Worm (Caenorhabditis elegans) whole organism, young adult: ENCODE results near the gene gro-1.

Experiments
- B0261.1 ChIP-seq: sonication (generic microtip); optimal IDR thresholded peaks from 2 replicates; lab custom pipeline; 2016; ENCODE audit warnings: mild to moderate bottlenecking, missing genetic modification characterization, moderate library complexity, missing compliant biosample characterization
- F22D6.2 ChIP-seq: sonication (generic microtip); optimal IDR thresholded peaks from 2 replicates; lab custom pipeline; 2016; ENCODE audit warnings: mild to moderate bottlenecking, missing genetic modification characterization, missing compliant biosample characterization
- F33H1.4 ChIP-seq: fragments of 200-800 bp; sonication (Bioruptor generic); IDR thresholded peaks from 2 replicates; pipeline ENCODE4 v1.3.6; 2022; ENCODE audit warnings: missing genetic modification reagents, missing genetic modification characterization, missing compliant biosample characterization
- F39B2.1 ChIP-seq: fragments of 200-800 bp; sonication (Bioruptor generic); IDR thresholded peaks from 2 replicates; pipeline ENCODE4 v1.3.6; 2022; ENCODE audit warnings: missing genetic modification reagents, missing genetic modification characterization, missing compliant biosample characterization
- F52B5.7 ChIP-seq: sonication (generic microtip); optimal IDR thresholded peaks from 2 replicates; lab custom pipeline; 2016; ENCODE audit warnings: mild to moderate bottlenecking, missing genetic modification characterization, missing compliant biosample characterization
- F55B11.4 ChIP-seq: sonication (generic microtip); optimal IDR thresholded peaks from 2 replicates; lab custom pipeline; 2016; ENCODE audit warnings: missing compliant biosample characterization, missing genetic modification characterization, borderline replicate concordance; ENCODE audit not compliant: insufficient read depth
- F57A8.1 ChIP-seq: fragments of 200-800 bp; sonication (Bioruptor generic); optimal IDR thresholded peaks from 2 replicates; lab custom pipeline; 2018; ENCODE audit warnings: mild to moderate bottlenecking, missing genetic modification characterization, moderate library complexity, missing compliant biosample characterization
- K11D2.4 ChIP-seq: fragments of 200-800 bp; sonication (Bioruptor generic); IDR thresholded peaks from 2 replicates; pipeline ENCODE4 v1.3.6; 2022; ENCODE audit warnings: missing genetic modification reagents, missing genetic modification characterization, missing compliant biosample characterization
- K12H6.12 ChIP-seq: fragments of 200-800 bp; sonication (Bioruptor generic); optimal IDR thresholded peaks from 2 replicates; lab custom pipeline; 2018; ENCODE audit warnings: mild to moderate bottlenecking, missing genetic modification characterization, missing compliant biosample characterization
- T26A5.8 ChIP-seq: sonication (generic microtip); optimal IDR thresholded peaks from 2 replicates; lab custom pipeline; 2016; ENCODE audit warnings: missing genetic modification characterization, missing compliant biosample characterization
- Y53G8AR.9 ChIP-seq: fragments of 200-800 bp; sonication (Bioruptor generic); conservative IDR thresholded peaks from 2 replicates; pipeline ENCODE4 v1.3.6; 2022; ENCODE audit warnings: missing genetic modification reagents, missing genetic modification characterization, missing compliant biosample characterization
- Y67H2A.10 ChIP-seq: fragments of 200-800 bp; sonication (Bioruptor generic); conservative IDR thresholded peaks from 2 replicates; pipeline ENCODE4 v1.3.6; 2022; ENCODE audit warnings: missing genetic modification reagents, missing genetic modification characterization, missing compliant biosample characterization
- ama-1 ChIP-seq, 3 experiments: fragments of 150-350 bp in 1 of 3; sonication (generic microtip) in 2 of 3; optimal IDR thresholded peaks; 2 replicates each; lab custom pipeline; 2014 to 2018; ENCODE audit warnings: missing biosample characterization in 2 of 3, missing genetic modification characterization in 2 of 3, missing genetic modification reagents in 2 of 3
- attf-3 ChIP-seq: fragments of 200-800 bp; sonication (Bioruptor generic); conservative IDR thresholded peaks from 2 replicates; pipeline ENCODE4 v1.3.6; 2022; ENCODE audit warnings: missing genetic modification reagents, missing genetic modification characterization, missing compliant biosample characterization
- bed-2 ChIP-seq: fragments of 200-800 bp; sonication (Bioruptor generic); IDR thresholded peaks from 2 replicates; pipeline ENCODE4 v1.3.6; 2022; ENCODE audit warnings: missing genetic modification reagents, missing genetic modification characterization, missing compliant biosample characterization
- ccch-3 ChIP-seq: fragments of 200-800 bp; sonication (Bioruptor generic); optimal IDR thresholded peaks from 2 replicates; lab custom pipeline; 2018; ENCODE audit warnings: mild to moderate bottlenecking, missing genetic modification characterization, missing compliant biosample characterization
- cebp-1 ChIP-seq, 2 experiments: fragments of 200-800 bp in 1 of 2; sonication (Bioruptor generic) in 1 of 2; sonication (generic microtip) in 1 of 2; IDR thresholded peaks in 1 of 2; optimal IDR thresholded peaks in 1 of 2; 2 replicates each; pipeline versions ENCODE4 v1.3.6 to Lab custom; 2017 to 2022; ENCODE audit warnings: missing compliant biosample characterization in 2 of 2, missing genetic modification characterization in 2 of 2, mild to moderate bottlenecking in 1 of 2, missing genetic modification reagents in 1 of 2, moderate library complexity in 1 of 2
- ceh-40 ChIP-seq: fragments of 200-800 bp; sonication (Bioruptor generic); IDR thresholded peaks from 2 replicates; pipeline ENCODE4 v1.3.6; 2022; ENCODE audit warnings: missing genetic modification characterization, missing compliant biosample characterization
- dpff-1 ChIP-seq: sonication (generic microtip); optimal IDR thresholded peaks from 2 replicates; lab custom pipeline; 2017; ENCODE audit warnings: mild to moderate bottlenecking, missing genetic modification characterization, missing compliant biosample characterization
- egl-18 ChIP-seq: fragments of 200-800 bp; sonication (Bioruptor generic); IDR thresholded peaks from 2 replicates; pipeline ENCODE4 v1.3.6; 2022; ENCODE audit warnings: missing genetic modification reagents, missing genetic modification characterization, missing compliant biosample characterization
- ets-4 ChIP-seq: fragments of 200-800 bp; sonication (Bioruptor generic); optimal IDR thresholded peaks from 2 replicates; lab custom pipeline; 2018; ENCODE audit warnings: mild to moderate bottlenecking, missing genetic modification characterization, missing compliant biosample characterization
- fkh-3 ChIP-seq: sonication (generic microtip); optimal IDR thresholded peaks from 2 replicates; lab custom pipeline; 2016; ENCODE audit warnings: mild to moderate bottlenecking, missing genetic modification characterization, missing compliant biosample characterization
- hlh-12 ChIP-seq: sonication (generic microtip); optimal IDR thresholded peaks from 2 replicates; lab custom pipeline; 2016; ENCODE audit warnings: missing genetic modification characterization, missing compliant biosample characterization
- hlh-26 ChIP-seq: fragments of 200-800 bp; sonication (Bioruptor generic); conservative IDR thresholded peaks from 2 replicates; pipeline ENCODE4 v1.3.6; 2022; ENCODE audit warnings: missing genetic modification reagents, missing genetic modification characterization, missing compliant biosample characterization
- let-526 ChIP-seq: fragments of 200-800 bp; sonication (Bioruptor generic); IDR thresholded peaks from 2 replicates; pipeline ENCODE4 v1.3.6; 2022; ENCODE audit warnings: missing genetic modification reagents, missing genetic modification characterization, missing compliant biosample characterization
- let-607 ChIP-seq, 2 experiments: fragments of 200-800 bp in 1 of 2; sonication (Bioruptor generic) in 1 of 2; sonication (generic microtip) in 1 of 2; optimal IDR thresholded peaks; 2 replicates each; lab custom pipeline; 2016 to 2018; ENCODE audit warnings: mild to moderate bottlenecking in 2 of 2, missing compliant biosample characterization in 2 of 2, missing genetic modification characterization in 2 of 2, moderate library complexity in 2 of 2, missing genotype in 1 of 2
- lin-40 ChIP-seq: sonication (generic microtip); optimal IDR thresholded peaks from 2 replicates; lab custom pipeline; 2016; ENCODE audit warnings: missing genetic modification characterization, mild to moderate bottlenecking, missing compliant biosample characterization, missing genotype, missing genetic modification reagents
- lsl-1 ChIP-seq: fragments of 200-800 bp; sonication (Bioruptor generic); optimal IDR thresholded peaks from 2 replicates; lab custom pipeline; 2018; ENCODE audit warnings: mild to moderate bottlenecking, missing genetic modification characterization, moderate library complexity, missing compliant biosample characterization
- lsy-27 ChIP-seq: sonication (generic microtip); optimal IDR thresholded peaks from 2 replicates; lab custom pipeline; 2017; ENCODE audit warnings: missing genetic modification characterization, mild to moderate bottlenecking, missing compliant biosample characterization, antibody characterized with exemption, missing genotype, borderline replicate concordance; ENCODE audit not compliant: insufficient read depth
- madf-10 ChIP-seq: sonication (generic microtip); optimal IDR thresholded peaks from 2 replicates; lab custom pipeline; 2016; ENCODE audit warnings: mild to moderate bottlenecking, missing genetic modification characterization, missing compliant biosample characterization
- madf-8 ChIP-seq: fragments of 200-800 bp; sonication (Bioruptor generic); conservative IDR thresholded peaks from 2 replicates; pipeline ENCODE4 v1.3.6; 2022; ENCODE audit warnings: missing genetic modification reagents, missing genetic modification characterization, missing compliant biosample characterization
- mcd-1 ChIP-seq: fragments of 200-800 bp; sonication (Bioruptor generic); IDR thresholded peaks from 2 replicates; pipeline ENCODE4 v1.3.6; 2022; ENCODE audit warnings: missing genetic modification reagents, missing genetic modification characterization, missing compliant biosample characterization
- nfya-2 ChIP-seq: fragments of 200-800 bp; sonication (Bioruptor generic); IDR thresholded peaks from 2 replicates; pipeline ENCODE4 v1.3.6; 2022; ENCODE audit warnings: missing genetic modification reagents, missing genetic modification characterization, missing compliant biosample characterization
- nhr-120 ChIP-seq: fragments of 200-800 bp; sonication (Bioruptor generic); IDR thresholded peaks from 2 replicates; pipeline ENCODE4 v1.3.6; 2022; ENCODE audit warnings: missing genetic modification characterization, missing compliant biosample characterization
- nhr-80 ChIP-seq: sonication (generic microtip); optimal IDR thresholded peaks from 2 replicates; lab custom pipeline; 2016; ENCODE audit warnings: missing genetic modification characterization, missing compliant biosample characterization
- nhr-90 ChIP-seq: sonication (generic microtip); optimal IDR thresholded peaks from 2 replicates; lab custom pipeline; 2016; ENCODE audit warnings: missing genotype, mild to moderate bottlenecking, missing genetic modification characterization, missing compliant biosample characterization
- pbrm-1 ChIP-seq: fragments of 200-800 bp; sonication (Bioruptor generic); IDR thresholded peaks from 2 replicates; pipeline ENCODE4 v1.3.6; 2022; ENCODE audit warnings: missing genetic modification reagents, missing genetic modification characterization, missing compliant biosample characterization
- rpc-1 ChIP-seq, 2 experiments: fragments of 150-350 bp in 1 of 2; sonication (generic microtip) in 1 of 2; optimal IDR thresholded peaks; 2 replicates each; lab custom pipeline; 2014 to 2018; ENCODE audit warnings: missing biosample characterization in 1 of 2, missing genetic modification characterization in 1 of 2, missing genetic modification reagents in 1 of 2, missing genotype in 1 of 2
- sdz-38 ChIP-seq: sonication (generic microtip); optimal IDR thresholded peaks from 2 replicates; lab custom pipeline; 2016; ENCODE audit warnings: missing genotype, missing genetic modification characterization, missing compliant biosample characterization
- snpc-1.3 ChIP-seq: sonication (generic microtip); optimal IDR thresholded peaks from 2 replicates; lab custom pipeline; 2017; ENCODE audit warnings: missing genetic modification characterization, mild to moderate bottlenecking, missing compliant biosample characterization, antibody characterized with exemption, moderate library complexity, missing genotype, missing genetic modification reagents; ENCODE audit not compliant: insufficient read depth
- snpc-4 ChIP-seq, 5 experiments: fragments of 150-350 bp in 1 of 5; sonication (generic microtip) in 4 of 5; optimal IDR thresholded peaks; 2 replicates each; lab custom pipeline; 2014 to 2018; ENCODE audit warnings: missing genetic modification characterization in 5 of 5, missing biosample characterization in 3 of 5, antibody characterized with exemption in 2 of 5, mild to moderate bottlenecking in 2 of 5, missing compliant biosample characterization in 2 of 5, missing genotype in 2 of 5, moderate library complexity in 2 of 5, missing genetic modification reagents in 1 of 5
- unc-130 ChIP-seq: sonication (generic microtip); optimal IDR thresholded peaks from 2 replicates; lab custom pipeline; 2016; ENCODE audit warnings: missing genetic modification reagents, missing genetic modification characterization, missing compliant biosample characterization
- zim-3 ChIP-seq: sonication (generic microtip); optimal IDR thresholded peaks from 2 replicates; lab custom pipeline; 2017; ENCODE audit warnings: mild to moderate bottlenecking, missing genetic modification characterization, moderate library complexity, missing compliant biosample characterization
- ztf-3 ChIP-seq: fragments of 200-800 bp; sonication (Bioruptor generic); optimal IDR thresholded peaks from 2 replicates; lab custom pipeline; 2018; ENCODE audit warnings: mild to moderate bottlenecking, missing genetic modification characterization, missing compliant biosample characterization
- ztf-6 ChIP-seq: fragments of 200-800 bp; sonication (Bioruptor generic); IDR thresholded peaks from 2 replicates; pipeline ENCODE4 v1.3.6; 2022; ENCODE audit warnings: missing genetic modification reagents, missing genetic modification characterization, missing compliant biosample characterization

Gene gro-1

DNA sequence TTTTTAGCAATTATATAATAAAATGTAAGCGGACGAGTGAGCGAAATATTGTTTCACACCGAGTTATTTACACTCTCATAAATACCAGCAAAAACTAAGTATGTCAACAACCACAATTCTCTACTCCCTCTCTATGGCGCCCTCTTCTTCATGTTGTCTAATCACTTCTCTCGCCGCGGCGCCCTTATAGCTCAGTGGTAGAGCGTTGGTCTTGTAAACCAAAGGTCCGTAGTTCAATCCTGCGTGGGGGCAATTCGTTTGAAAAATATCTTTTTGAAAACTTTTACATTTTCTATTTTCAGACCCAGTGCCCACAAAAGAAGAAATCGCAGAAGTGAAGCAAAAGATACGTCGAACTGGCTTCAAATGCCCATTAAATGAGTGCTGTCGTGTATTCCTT lies 40.8 kb downstream of the gro-1 start (continued):
- TF ChIP-seq snpc-1.3 (tag; lab: Kevin White, UChicago) (peak; percentile 75), lsl-1 (GFP tag; lab: Kevin White, UChicago) (peak; percentile 74), nhr-90 (tag; lab: Kevin White, UChicago) (peak; percentile 95), ama-1 (optimal IDR thresholded peaks at IDR 0.05; lab: Kevin White, UChicago) (no peak), ama-1 (GFP tag; optimal IDR thresholded peaks at IDR 0.05; lab: Kevin White, UChicago) (peak; percentile 57 to 76), dpff-1 (tag; lab: Kevin White, UChicago) (no peak), F55B11.4 (no peak), K12H6.12 (tag; lab: Kevin White, UChicago) (peak; percentile 24), mcd-1 (no peak; the same call in 1 of the 2 replicates), snpc-4 (GFP tag; optimal IDR thresholded peaks at IDR 0.05; lab: Kevin White, UChicago) (peak; percentile 52), snpc-4 (tag; optimal IDR thresholded peaks at IDR 0.05; lab: Kevin White, UChicago) (peak in 1 of 4 experiments; percentile 78), let-526 (GFP tag; lab: Robert Waterston, UW) (0 out of 2 replicates have a peak, but pooled peaks have one; percentile 43), lin-40 (tag; lab: Kevin White, UChicago) (peak; percentile 49), sdz-38 (tag; lab: Kevin White, UChicago) (no peak), ztf-3 (no peak), nhr-120 (GFP tag; lab: Robert Waterston, UW) (peak; percentile 94), cebp-1 (GFP tag; IDR thresholded peaks at IDR 0.05; lab: Robert Waterston, UW) (peak; percentile 66; the same call in 1 of the 2 replicates), cebp-1 (tag; optimal IDR thresholded peaks at IDR 0.05; lab: Kevin White, UChicago) (peak; percentile 77), Y67H2A.10 (GFP tag; lab: Robert Waterston, UW) (peak; percentile 60; the same call in 1 of the 2 replicates), T26A5.8 (tag; lab: Kevin White, UChicago) (peak; percentile 68), let-607 (tag; optimal IDR thresholded peaks at IDR 0.05; lab: Kevin White, UChicago) (peak in 1 of 2 experiments; percentile 58), ccch-3 (no peak), madf-10 (tag; lab: Kevin White, UChicago) (peak; percentile 51), Y53G8AR.9 (GFP tag; lab: Robert Waterston, UW) (peak; percentile 68; the same call in 1 of the 2 replicates), fkh-3 (tag; lab: Kevin White, UChicago) (peak; percentile 81), F22D6.2 (peak; percentile 25), hlh-26 (GFP tag; lab: Robert Waterston, UW) (no peak), zim-3 (peak; percentile 78), unc-130 (peak; percentile 66), F39B2.1 (GFP tag; lab: Robert Waterston, UW) (no peak), hlh-12 (peak; percentile 61), K11D2.4 (GFP tag; lab: Robert Waterston, UW) (no peak), F52B5.7 (tag; lab: Kevin White, UChicago) (peak; percentile 83), ets-4 (no peak), ceh-40 (GFP tag; lab: Robert Waterston, UW) (peak; percentile 91), ztf-6 (GFP tag; lab: Robert Waterston, UW) (peak; percentile 88), pbrm-1 (GFP tag; lab: Robert Waterston, UW) (peak; percentile 86), egl-18 (no peak), nhr-80 (peak; percentile 30), F33H1.4 (GFP tag; lab: Robert Waterston, UW) (peak; percentile 68), attf-3 (GFP tag; lab: Robert Waterston, UW) (peak; percentile 58), lsy-27 (tag; lab: Kevin White, UChicago) (no peak), bed-2 (no peak), nfya-2 (no peak), madf-8 (peak; percentile 59), F57A8.1 (GFP tag; lab: Kevin White, UChicago) (peak; percentile 69), rpc-1 (optimal IDR thresholded peaks at IDR 0.05; lab: Kevin White, UChicago) (peak; percentile 89), rpc-1 (tag; optimal IDR thresholded peaks at IDR 0.05; lab: Kevin White, UChicago) (peak; percentile 97), B0261.1 (tag; lab: Kevin White, UChicago) (peak; percentile 95)
